Worm (Caenorhabditis elegans) whole organism, late embryonic: ENCODE measurements around the gene lin-8.

Source experiments
- T23F11.4 ChIP-seq: fragments of 200-800 bp; sonication (Bioruptor generic); optimal IDR thresholded peaks from 2 replicates; lab custom pipeline; 2018; ENCODE audit warnings: mild to moderate bottlenecking, missing genetic modification characterization, missing compliant biosample characterization
- Y22D7AL.16 ChIP-seq: sonication (generic microtip); optimal IDR thresholded peaks from 2 replicates; lab custom pipeline; 2016; ENCODE audit warnings: missing genetic modification characterization, missing compliant biosample characterization
- ceh-14 ChIP-seq: sonication (generic microtip); optimal IDR thresholded peaks from 2 replicates; lab custom pipeline; 2016; ENCODE audit warnings: missing genotype, missing genetic modification characterization, missing compliant biosample characterization
- ceh-22 ChIP-seq: sonication (generic microtip); optimal IDR thresholded peaks from 2 replicates; lab custom pipeline; 2017; ENCODE audit warnings: missing biosample characterization, missing genetic modification characterization
- dve-1 ChIP-seq: sonication (generic microtip); optimal IDR thresholded peaks from 2 replicates; lab custom pipeline; 2017; ENCODE audit warnings: antibody characterized with exemption, mild to moderate bottlenecking, missing genetic modification characterization, missing compliant biosample characterization
- fkh-6 ChIP-seq: sonication (generic microtip); optimal IDR thresholded peaks from 2 replicates; lab custom pipeline; 2016; ENCODE audit warnings: missing genetic modification characterization, missing compliant biosample characterization
- hlh-30 ChIP-seq: sonication (generic microtip); optimal IDR thresholded peaks from 2 replicates; lab custom pipeline; 2017; ENCODE audit warnings: antibody characterized with exemption, missing genetic modification characterization, missing compliant biosample characterization; ENCODE audit not compliant: insufficient read depth
- lin-11 ChIP-seq: fragments of 200-800 bp; sonication (Bioruptor generic); optimal IDR thresholded peaks from 2 replicates; lab custom pipeline; 2018; ENCODE audit warnings: mild to moderate bottlenecking, missing genetic modification characterization, missing compliant biosample characterization
- nhr-11 ChIP-seq: fragments of 150-350 bp; optimal IDR thresholded peaks from 2 replicates; lab custom pipeline; 2014; ENCODE audit warnings: missing biosample characterization, missing genetic modification characterization
- pha-4 ChIP-seq: fragments of 150-350 bp; optimal IDR thresholded peaks from 2 replicates; lab custom pipeline; 2018; ENCODE audit warnings: missing biosample characterization, missing genetic modification reagents, missing genetic modification characterization
- tbx-2 ChIP-seq: sonication (generic microtip); optimal IDR thresholded peaks from 2 replicates; lab custom pipeline; 2016; ENCODE audit warnings: missing genetic modification characterization, missing compliant biosample characterization
- unc-55 ChIP-seq: sonication (generic microtip); optimal IDR thresholded peaks from 2 replicates; lab custom pipeline; 2017; ENCODE audit warnings: missing biosample characterization, missing genetic modification reagents, missing genetic modification characterization

DNA sequence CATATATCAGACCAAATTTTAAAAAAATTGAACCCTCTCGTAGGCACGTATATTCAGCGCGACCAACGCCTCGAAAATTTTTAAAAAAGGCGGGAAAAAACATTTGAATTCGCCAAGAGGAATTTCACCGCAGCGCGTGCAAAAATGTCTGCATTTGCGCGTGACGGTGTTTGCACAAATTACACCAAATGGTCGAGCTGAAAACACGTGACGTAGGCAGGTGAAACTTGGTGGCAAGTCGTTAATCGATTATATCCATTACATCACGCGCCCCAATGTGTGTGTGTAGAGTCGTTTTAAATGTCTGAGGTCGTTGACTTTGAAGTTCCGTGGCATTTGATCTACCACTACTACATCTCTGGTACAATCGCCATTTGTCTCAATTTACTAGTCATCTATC lies 5.9 kb upstream of the lin-8 start, which contains the start of gene sri-31:
- TF ChIP-seq dve-1 (tag; lab: Kevin White, UChicago): no peak
- no peak for TF ChIP-seq tbx-2 (tag; lab: Kevin White, UChicago)
- no peak for TF ChIP-seq nhr-11 (tag; lab: Kevin White, UChicago)
- TF ChIP-seq lin-11 (tag; lab: Kevin White, UChicago): no peak
- TF ChIP-seq hlh-30 (tag; lab: Kevin White, UChicago): no peak
- no peak for TF ChIP-seq unc-55
- no peak for TF ChIP-seq Y22D7AL.16
- no peak for TF ChIP-seq pha-4 (tag; lab: Kevin White, UChicago)
- no peak for TF ChIP-seq ceh-14 (tag; lab: Kevin White, UChicago)
- no peak for TF ChIP-seq fkh-6 (tag; lab: Kevin White, UChicago)
- TF ChIP-seq T23F11.4 (GFP tag; lab: Kevin White, UChicago): no peak
- TF ChIP-seq ceh-22 (tag; lab: Kevin White, UChicago): no peak
